Fruit fly (Drosophila melanogaster) whole organism, embryonic: Measurements from ENCODE around the gene CG9426.

Experiments used
- Abd-B ChIP-seq: fragments of 200-800 bp; sonication (Bioruptor generic); optimal IDR thresholded peaks from 2 replicates; lab custom pipeline; 2018; ENCODE audit warnings: missing biosample characterization, mild to moderate bottlenecking, missing genetic modification characterization, moderate library complexity
- CG10267 ChIP-seq: fragments of 200-800 bp; sonication (Bioruptor generic); optimal IDR thresholded peaks from 2 replicates; lab custom pipeline; 2018; ENCODE audit warnings: missing biosample characterization, mild to moderate bottlenecking, missing genetic modification characterization, moderate library complexity
- CG10366 ChIP-seq: fragments of 200-800 bp; sonication (Bioruptor generic); IDR thresholded peaks from 2 replicates; pipeline ENCODE4 v1.3.6; 2022; ENCODE audit warnings: missing biosample characterization, missing genetic modification characterization
- CG10462 ChIP-seq: fragments of 200-800 bp; sonication (Bioruptor generic); optimal IDR thresholded peaks from 2 replicates; lab custom pipeline; 2016; ENCODE audit warnings: missing biosample characterization, missing genetic modification characterization
- CG11398 ChIP-seq: fragments of 200-800 bp; sonication (Bioruptor generic); optimal IDR thresholded peaks from 2 replicates; lab custom pipeline; 2016; ENCODE audit warnings: missing biosample characterization, missing genetic modification characterization
- CG13123 ChIP-seq: fragments of 200-800 bp; sonication (Bioruptor generic); optimal IDR thresholded peaks from 2 replicates; lab custom pipeline; 2016; ENCODE audit warnings: missing biosample characterization, missing genetic modification characterization
- CG14667 ChIP-seq: fragments of 200-800 bp; sonication (Bioruptor generic); IDR thresholded peaks from 2 replicates; pipeline ENCODE4 v1.3.6; 2022; ENCODE audit warnings: missing biosample characterization, missing genetic modification characterization
- CG14965 ChIP-seq: fragments of 200-800 bp; sonication (Bioruptor generic); optimal IDR thresholded peaks from 2 replicates; lab custom pipeline; 2016; ENCODE audit warnings: missing biosample characterization, missing genetic modification characterization, borderline replicate concordance
- CG15514 ChIP-seq: fragments of 200-800 bp; sonication (Bioruptor generic); optimal IDR thresholded peaks from 3 replicates; lab custom pipeline; 2017; ENCODE audit warnings: missing biosample characterization, missing genetic modification characterization, mild to moderate bottlenecking, moderate library complexity, missing genetic modification reagents
- CG17328 ChIP-seq: fragments of 200-800 bp; sonication (Bioruptor generic); IDR thresholded peaks from 2 replicates; pipeline ENCODE4 v1.3.6; 2022; ENCODE audit warnings: missing biosample characterization, missing genetic modification characterization
- CG17361 ChIP-seq: fragments of 200-800 bp; sonication (Bioruptor generic); IDR thresholded peaks from 3 replicates; pipeline ENCODE4 v1.3.6; 2022; ENCODE audit warnings: missing biosample characterization, missing genetic modification characterization
- CG1792 ChIP-seq: fragments of 200-800 bp; sonication (Bioruptor generic); optimal IDR thresholded peaks from 2 replicates; lab custom pipeline; 2016; ENCODE audit warnings: missing biosample characterization, missing genetic modification characterization
- CG2199 ChIP-seq: fragments of 200-800 bp; sonication (Bioruptor generic); IDR thresholded peaks from 3 replicates; pipeline ENCODE4 v1.3.6; 2022; ENCODE audit warnings: missing biosample characterization, missing genetic modification characterization
- CG3163 ChIP-seq: fragments of 200-800 bp; sonication (Bioruptor generic); optimal IDR thresholded peaks from 3 replicates; lab custom pipeline; 2016; ENCODE audit warnings: missing biosample characterization, missing genetic modification characterization
- CG42726 ChIP-seq: fragments of 200-800 bp; sonication (Bioruptor generic); IDR thresholded peaks from 2 replicates; pipeline ENCODE4 v1.3.6; 2022; ENCODE audit warnings: missing biosample characterization, missing genetic modification characterization; ENCODE audit not compliant: partially characterized antibody
- CG5953 ChIP-seq: fragments of 200-800 bp; sonication (Bioruptor generic); IDR thresholded peaks from 2 replicates; pipeline ENCODE4 v1.3.6; 2022; ENCODE audit warnings: missing biosample characterization, missing genetic modification characterization
- CG6654 ChIP-seq: fragments of 200-800 bp; sonication (Bioruptor generic); optimal IDR thresholded peaks from 2 replicates; lab custom pipeline; 2017; ENCODE audit warnings: missing biosample characterization, mild to moderate bottlenecking, missing genetic modification characterization
- Deaf1 ChIP-seq: fragments of 200-800 bp; optimal IDR thresholded peaks from 3 replicates; lab custom pipeline; 2019; ENCODE audit warnings: missing biosample characterization, mild to moderate bottlenecking, missing genetic modification characterization, moderate library complexity
- Dip2 ChIP-seq: fragments of 200-800 bp; sonication (Bioruptor generic); IDR thresholded peaks from 2 replicates; pipeline ENCODE4 v1.3.6; 2022; ENCODE audit warnings: missing biosample characterization, missing genetic modification characterization
- Dip3 ChIP-seq: fragments of 200-800 bp; sonication (Bioruptor generic); optimal IDR thresholded peaks from 3 replicates; lab custom pipeline; 2016; ENCODE audit warnings: missing biosample characterization, missing genetic modification characterization
- HLHmδ ChIP-seq: fragments of 200-800 bp; sonication (Bioruptor generic); optimal IDR thresholded peaks from 2 replicates; lab custom pipeline; 2018; ENCODE audit warnings: missing biosample characterization, mild to moderate bottlenecking, missing genetic modification characterization, moderate library complexity
- Med ChIP-seq: fragments of 200-800 bp; sonication (Bioruptor generic); peaks from one replicate; lab custom pipeline; 2016; ENCODE audit warnings: missing biosample characterization, missing genetic modification characterization, mild to moderate bottlenecking, inconsistent platforms, moderate library complexity
- Opbp ChIP-seq: fragments of 200-800 bp; sonication (Bioruptor generic); IDR thresholded peaks from 3 replicates; pipeline ENCODE4 v1.3.6; 2022; ENCODE audit warnings: missing biosample characterization, missing genetic modification characterization; ENCODE audit not compliant: partially characterized antibody
- Taf1 ChIP-seq: fragments of 200-800 bp; sonication (Bioruptor generic); IDR thresholded peaks from 2 replicates; pipeline ENCODE4 v1.3.6; 2022; ENCODE audit warnings: missing biosample characterization, missing genetic modification characterization
- YL-1 ChIP-seq: fragments of 200-800 bp; sonication (Bioruptor generic); optimal IDR thresholded peaks from 3 replicates; lab custom pipeline; 2017; ENCODE audit warnings: missing biosample characterization, mild to moderate bottlenecking, missing genetic modification characterization
- al ChIP-seq: fragments of 200-800 bp; sonication (Bioruptor generic); IDR thresholded peaks from 2 replicates; pipeline ENCODE4 v1.3.6; 2022; ENCODE audit warnings: missing biosample characterization, missing genetic modification characterization
- ash1 ChIP-seq: fragments of 200-800 bp; sonication (Bioruptor generic); optimal IDR thresholded peaks from 2 replicates; lab custom pipeline; 2018; ENCODE audit warnings: missing biosample characterization, mild to moderate bottlenecking, missing genetic modification characterization
- chif ChIP-seq, 2 experiments: fragments of 200-800 bp; sonication (Bioruptor generic); optimal IDR thresholded peaks; 3 replicates each; lab custom pipeline; 2016; ENCODE audit warnings: missing biosample characterization in 2 of 2, missing genetic modification characterization in 2 of 2
- chinmo ChIP-seq: fragments of 200-800 bp; sonication (Bioruptor generic); IDR thresholded peaks from 4 replicates; pipeline ENCODE4 v1.3.6; 2022; ENCODE audit warnings: missing biosample characterization, missing genetic modification characterization; ENCODE audit not compliant: partially characterized antibody
- chn ChIP-seq: fragments of 200-800 bp; sonication (Bioruptor generic); optimal IDR thresholded peaks from 2 replicates; lab custom pipeline; 2016; ENCODE audit warnings: missing biosample characterization, missing genetic modification characterization
- ci ChIP-seq: fragments of 200-800 bp; sonication (Bioruptor generic); IDR thresholded peaks from 3 replicates; pipeline ENCODE4 v1.3.6; 2022; ENCODE audit warnings: missing biosample characterization, missing genetic modification characterization
- disco-r ChIP-seq: fragments of 200-800 bp; sonication (Bioruptor generic); optimal IDR thresholded peaks from 2 replicates; lab custom pipeline; 2016; ENCODE audit warnings: missing biosample characterization, missing genetic modification characterization
- ems ChIP-seq: fragments of 200-800 bp; sonication (Bioruptor generic); optimal IDR thresholded peaks from 3 replicates; lab custom pipeline; 2016; ENCODE audit warnings: missing biosample characterization, missing genetic modification characterization
- esg ChIP-seq: fragments of 200-800 bp; sonication (Bioruptor generic); conservative IDR thresholded peaks from 2 replicates; pipeline ENCODE4 v1.3.6; 2022; ENCODE audit warnings: missing biosample characterization, missing genetic modification characterization
- gfzf ChIP-seq: fragments of 200-800 bp; sonication (Bioruptor generic); optimal IDR thresholded peaks from 2 replicates; lab custom pipeline; 2016; ENCODE audit warnings: missing biosample characterization, mild to moderate bottlenecking, missing genetic modification characterization, moderate library complexity
- jumu ChIP-seq: fragments of 200-800 bp; sonication (Bioruptor generic); optimal IDR thresholded peaks from 3 replicates; lab custom pipeline; 2016; ENCODE audit warnings: missing biosample characterization, missing genetic modification characterization
- knrl ChIP-seq: fragments of 200-800 bp; sonication (Bioruptor generic); IDR thresholded peaks from 3 replicates; pipeline ENCODE4 v1.3.6; 2022; ENCODE audit warnings: missing biosample characterization, missing genetic modification characterization; ENCODE audit not compliant: partially characterized antibody
- mam ChIP-seq: fragments of 200-800 bp; sonication (Bioruptor generic); optimal IDR thresholded peaks from 3 replicates; lab custom pipeline; 2016; ENCODE audit warnings: missing biosample characterization, missing genetic modification characterization
- nerfin-1 ChIP-seq: fragments of 200-800 bp; sonication (Bioruptor generic); optimal IDR thresholded peaks from 3 replicates; lab custom pipeline; 2019; ENCODE audit warnings: missing biosample characterization, mild to moderate bottlenecking, missing genetic modification characterization, moderate library complexity
- nmo ChIP-seq: fragments of 200-800 bp; sonication (Bioruptor generic); optimal IDR thresholded peaks from 2 replicates; lab custom pipeline; 2018; ENCODE audit warnings: missing biosample characterization, mild to moderate bottlenecking, missing genetic modification characterization, moderate library complexity
- pros ChIP-seq: fragments of 200-800 bp; sonication (Bioruptor generic); optimal IDR thresholded peaks from 3 replicates; lab custom pipeline; 2019; ENCODE audit warnings: missing biosample characterization, mild to moderate bottlenecking, missing genetic modification characterization, moderate library complexity
- psq ChIP-seq: fragments of 200-800 bp; sonication (Bioruptor generic); optimal IDR thresholded peaks from 2 replicates; lab custom pipeline; 2017; ENCODE audit warnings: missing biosample characterization, missing genetic modification characterization
- sens ChIP-seq: fragments of 200-800 bp; sonication (Bioruptor generic); peaks from one replicate; lab custom pipeline; 2016; ENCODE audit warnings: missing biosample characterization, missing genetic modification characterization
- zen ChIP-seq: fragments of 200-800 bp; sonication (Bioruptor generic); optimal IDR thresholded peaks from 3 replicates; lab custom pipeline; 2018; ENCODE audit warnings: missing biosample characterization, mild to moderate bottlenecking, missing genetic modification characterization, moderate library complexity

CG9426 gene

dm6 chr2L:13257177-13257576 is 37.5 kb upstream of the CG9426 start, which contains the start of gene Naa20B (continued):
- no peak for TF ChIP-seq jumu
- TF ChIP-seq CG1792, result no peak

dm6 chr2L:13251167-13251566 is 31.4 kb upstream of the CG9426 start:
- TF ChIP-seq nmo (GFP tag; lab: Kevin White, UChicago) (no peak), CG10462 (GFP tag; lab: Kevin White, UChicago) (no peak), esg (no peak), disco-r (GFP tag; lab: Kevin White, UChicago) (no peak), CG14667 (GFP tag; lab: Robert Waterston, UW) (no peak), al (GFP tag; lab: Robert Waterston, UW) (no peak), Opbp (GFP tag; lab: Robert Waterston, UW) (no peak), CG42726 (no peak), CG13123 (GFP tag; lab: Kevin White, UChicago) (no peak), psq (GFP tag; lab: Kevin White, UChicago) (no peak)

- peak; percentile 54 for TF ChIP-seq CG6654
- TF ChIP-seq knrl (GFP tag; lab: Robert Waterston, UW), result no peak
- no peak for TF ChIP-seq Abd-B
- TF ChIP-seq Deaf1 (tag; lab: Kevin White, UChicago), result peak; percentile 93
- peak; percentile 56; the same call in 1 of the 4 replicates for TF ChIP-seq chinmo (GFP tag; lab: Robert Waterston, UW)
- peak; percentile 96 for TF ChIP-seq CG15514 (GFP tag; lab: Kevin White, UChicago)
Observed at dm6 chr2L:13245855-13246645, 26.3 kb upstream of the CG9426 start, which contains the start of gene CG16820. TSS of gene CG16820 (plus strand) at chr2L:13246232.

- TF ChIP-seq ci (GFP tag; lab: Robert Waterston, UW) (no peak), Dip3 (GFP tag; lab: Kevin White, UChicago) (no peak), zen (tag; lab: Kevin White, UChicago) (peak; percentile 10), chn (GFP tag; lab: Kevin White, UChicago) (no peak), CG2199 (GFP tag; lab: Robert Waterston, UW) (peak; percentile 69; the same call in 1 of the 3 replicates), Taf1 (no peak), sens (GFP tag; lab: Kevin White, UChicago) (peak; percentile 81), pros (GFP tag; lab: Kevin White, UChicago) (peak; percentile 95), CG14965 (no peak), CG3163 (no peak), CG11398 (GFP tag; lab: Kevin White, UChicago) (no peak), Med (GFP tag; lab: Kevin White, UChicago) (peak; percentile 60), CG10366 (GFP tag; lab: Robert Waterston, UW) (no peak), CG17328 (GFP tag; lab: Robert Waterston, UW) (0 out of 2 replicates have a peak, but pooled peaks have one; percentile 14)
- TF ChIP-seq, all 482 proteins: peak for 6
Observed at dm6 chr2L:13244759-13245308, 25.1 kb upstream of the CG9426 start.

- TF ChIP-seq mam (GFP tag; lab: Kevin White, UChicago) (no peak), ems (GFP tag; lab: Kevin White, UChicago) (no peak), Dip2 (GFP tag; lab: Robert Waterston, UW) (no peak), nerfin-1 (tag; lab: Kevin White, UChicago) (no peak), CG17361 (no peak), Dip3 (GFP tag; lab: Kevin White, UChicago) (no peak), chif (GFP tag; optimal IDR thresholded peaks at IDR 0.05; lab: Kevin White, UChicago) (no peak), HLHmδ (GFP tag; lab: Kevin White, UChicago) (no peak), CG10267 (tag; lab: Kevin White, UChicago) (no peak), YL-1 (GFP tag; lab: Kevin White, UChicago) (no peak), CG5953 (GFP tag; lab: Robert Waterston, UW) (no peak), gfzf (GFP tag; lab: Kevin White, UChicago) (no peak), zen (tag; lab: Kevin White, UChicago) (no peak), ash1 (GFP tag; lab: Kevin White, UChicago) (no peak)
Observed at dm6 chr2L:13239689-13240088, 20.0 kb upstream of the CG9426 start, which contains the start of gene Jhbp13. TSS of gene Jhbp13 (plus strand) at chr2L:13239989.
